Fruit fly (Drosophila melanogaster): ENCODE results near the gene Usp32.

Gene Usp32

DNA sequence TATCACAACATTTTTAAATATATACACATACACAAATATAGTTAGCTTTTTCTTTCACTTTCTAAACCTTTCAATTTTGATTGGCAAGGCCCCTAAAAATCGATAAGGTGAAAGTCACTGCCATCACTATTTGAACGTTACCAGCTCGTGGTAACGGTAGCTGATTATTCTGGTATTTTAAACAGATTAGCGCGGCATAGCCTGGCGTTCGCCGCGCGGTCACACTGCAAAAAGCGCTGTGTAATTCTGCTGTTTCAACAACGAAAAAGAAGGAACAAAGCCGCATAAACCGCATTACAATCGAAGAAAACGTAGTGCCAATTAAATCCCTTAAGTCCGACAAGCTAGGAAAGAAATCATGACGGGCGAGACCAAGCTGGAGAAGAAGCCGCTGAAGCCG lies 43.9 kb downstream of the Usp32 start, which contains the start of gene Rpn1 (continued):
- TF ChIP-seq zfh2 (GFP tag; optimal IDR thresholded peaks at IDR 0.05), result no peak
- peak; percentile 64 for TF ChIP-seq Ets97D (GFP tag; optimal IDR thresholded peaks at IDR 0.05)
- peak; percentile 21 for TF ChIP-seq Sry-β (GFP tag; optimal IDR thresholded peaks at IDR 0.05)
- TF ChIP-seq CG3065 (GFP tag; optimal IDR thresholded peaks at IDR 0.05), result no peak
- TF ChIP-seq Lpt (GFP tag; optimal IDR thresholded peaks at IDR 0.05), result no peak
- no peak for TF ChIP-seq CG8359 (GFP tag; optimal IDR thresholded peaks at IDR 0.05; ENCODE audit: borderline replicate concordance)
- no peak for TF ChIP-seq bsh (GFP tag; optimal IDR thresholded peaks at IDR 0.05)
- no peak for TF ChIP-seq twi (tag; optimal IDR thresholded peaks at IDR 0.05)
- 0 out of 2 replicates have a peak, but pooled peaks have one; percentile 24 for TF ChIP-seq sob (GFP tag; IDR thresholded peaks at IDR 0.05)
- TF ChIP-seq CG10543 (GFP tag; optimal IDR thresholded peaks at IDR 0.05), result no peak
- TF ChIP-seq zf30C (GFP tag; optimal IDR thresholded peaks at IDR 0.05), result no peak
- TF ChIP-seq schlank (tag; optimal IDR thresholded peaks at IDR 0.05), result no peak
- TF ChIP-seq Abd-B (GFP tag; optimal IDR thresholded peaks at IDR 0.05), result no peak
- TF ChIP-seq sens-2 (GFP tag; IDR thresholded peaks at IDR 0.05), result no peak
- TF ChIP-seq mirr (GFP tag; optimal IDR thresholded peaks at IDR 0.05), result no peak
- no peak for TF ChIP-seq CG6254 (GFP tag; optimal IDR thresholded peaks at IDR 0.05)
- TF ChIP-seq CG16863 (GFP tag; optimal IDR thresholded peaks at IDR 0.05), result no peak
- TF ChIP-seq CG10431 (GFP tag; optimal IDR thresholded peaks at IDR 0.05), result no peak
- TF ChIP-seq br (optimal IDR thresholded peaks at IDR 0.05), result no peak
- TF ChIP-seq CG18262 (tag; optimal IDR thresholded peaks at IDR 0.05), result no peak
- TF ChIP-seq pita (GFP tag; optimal IDR thresholded peaks at IDR 0.05), result no peak
- no peak for TF ChIP-seq da (GFP tag; optimal IDR thresholded peaks at IDR 0.05)
- peak; percentile 52 for TF ChIP-seq dm (GFP tag; optimal IDR thresholded peaks at IDR 0.05)
- peak; percentile 88 for TF ChIP-seq E2f2 (GFP tag; IDR thresholded peaks at IDR 0.05)
- TF ChIP-seq oc (tag; optimal IDR thresholded peaks at IDR 0.05), result peak; percentile 85
- TF ChIP-seq h (optimal IDR thresholded peaks at IDR 0.05), result no peak
- TF ChIP-seq CG15514 (GFP tag; optimal IDR thresholded peaks at IDR 0.05), result peak; percentile 76
- TF ChIP-seq CG6654 (GFP tag; optimal IDR thresholded peaks at IDR 0.05), result no peak
- no peak for TF ChIP-seq ATbp (GFP tag; optimal IDR thresholded peaks at IDR 0.05)
- TF ChIP-seq knrl (GFP tag; IDR thresholded peaks at IDR 0.05; ENCODE audit: partially characterized antibody), result peak; percentile 54; the same call in 2 of the 3 replicates
- TF ChIP-seq ac (GFP tag; optimal IDR thresholded peaks at IDR 0.05), result no peak
- no peak for TF ChIP-seq chm (GFP tag; IDR thresholded peaks at IDR 0.05)
- no peak for TF ChIP-seq Oaz (GFP tag; IDR thresholded peaks at IDR 0.05)
- no peak for TF ChIP-seq aop (GFP tag; IDR thresholded peaks at IDR 0.05)
- TF ChIP-seq pum (GFP tag; optimal IDR thresholded peaks at IDR 0.05), result no peak
- no peak for TF ChIP-seq Side (GFP tag; optimal IDR thresholded peaks at IDR 0.05)
- no peak for TF ChIP-seq CG15696 (tag; optimal IDR thresholded peaks at IDR 0.05)
- peak; percentile 54; the same call in 2 of the 3 replicates for TF ChIP-seq CG34224 (GFP tag; IDR thresholded peaks at IDR 0.05; ENCODE audit: partially characterized antibody)
- TF ChIP-seq BEAF-32 (GFP tag; optimal IDR thresholded peaks at IDR 0.05), result peak; percentile 71
- no peak for TF ChIP-seq zen2 (GFP tag; IDR thresholded peaks at IDR 0.05; ENCODE audit: partially characterized antibody)
- TF ChIP-seq Fer1 (GFP tag; optimal IDR thresholded peaks at IDR 0.05), result peak; percentile 15
- no peak for TF ChIP-seq CG12071 (GFP tag; optimal IDR thresholded peaks at IDR 0.05)
- no peak for TF ChIP-seq odd (GFP tag; optimal IDR thresholded peaks at IDR 0.05)

Measured in whole organism, embryonic.